Worm (Caenorhabditis elegans) whole organism, early embryonic: ENCODE measurements around the gene F10G7.9.

ENCODE experiments used
- B0310.2 ChIP-seq: sonication (generic microtip); optimal IDR thresholded peaks from 2 replicates; lab custom pipeline; 2016; ENCODE audit warnings: mild to moderate bottlenecking, missing genetic modification characterization, missing compliant biosample characterization
- ama-1 ChIP-seq: fragments of 150-350 bp; optimal IDR thresholded peaks from 2 replicates; lab custom pipeline; 2014

DNA sequence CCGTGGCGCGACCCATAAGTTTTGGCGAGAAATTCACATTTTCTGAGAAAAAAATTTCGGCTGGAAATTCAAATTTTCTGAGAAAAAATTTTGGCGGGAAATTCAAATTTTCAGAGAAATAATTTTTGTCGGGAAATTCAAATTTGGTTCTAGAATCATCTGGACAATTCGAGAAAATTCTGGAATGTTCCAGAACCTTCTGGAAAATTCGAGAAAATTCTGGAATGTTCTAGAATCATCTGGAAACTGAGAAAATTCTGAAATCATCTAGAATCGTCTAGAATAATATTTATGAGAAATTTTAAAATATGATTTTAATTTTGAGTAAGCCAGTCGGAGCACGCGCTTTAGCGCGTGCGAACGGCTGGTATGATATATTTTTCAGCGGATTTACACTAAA is 21.4 kb downstream of the F10G7.9 start:
- TF ChIP-seq B0310.2 (tag; lab: Kevin White, UChicago) = no peak
- TF ChIP-seq ama-1 (lab: Kevin White, UChicago) = no peak
